2 fruit fly cellular contexts compared by ENCODE assay signal in the genomic region with DNA sequence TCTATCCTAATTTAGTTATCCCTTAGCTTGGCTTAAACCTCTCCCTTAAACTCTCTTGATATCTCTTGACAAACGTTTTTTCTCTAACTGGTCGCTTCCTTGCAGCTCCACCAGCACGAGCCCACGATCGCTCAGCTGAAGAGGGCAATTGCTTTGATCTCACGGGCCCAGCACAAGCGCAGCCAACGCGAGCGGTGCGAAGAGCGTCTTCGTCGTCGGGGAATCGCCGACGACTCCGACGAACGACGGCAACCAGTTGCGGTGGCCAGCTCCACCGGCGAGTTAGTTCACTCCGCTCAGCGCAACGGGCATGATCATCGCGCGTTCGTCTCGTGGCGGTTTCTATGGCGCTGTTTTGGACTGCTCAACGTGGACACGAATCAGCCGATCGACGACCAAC.
TF ChIP-seq lines count a peak whose summit lies in the region.

No protein-coding gene starts in this region.

TF ChIP-seq in whole organism, embryonic, 481 proteins besides CTCF, POLR2A, EP300 and RAD21 (continued from another document and continues in another):
- TF ChIP-seq vvl (GFP tag; IDR thresholded peaks at IDR 0.05; lab: Robert Waterston, UW) (0 out of 2 replicates have a peak, but pooled peaks have one; percentile 31), CG6175 (GFP tag; IDR thresholded peaks at IDR 0.05; lab: Robert Waterston, UW) (0 out of 3 replicates have a peak, but pooled peaks have one; percentile 18), abd-A (tag; optimal IDR thresholded peaks at IDR 0.05; lab: Kevin White, UChicago) (no peak), CG13287 (GFP tag; IDR thresholded peaks at IDR 0.05; lab: Robert Waterston, UW; ENCODE audit: partially characterized antibody) (peak; percentile 59), chinmo (GFP tag; IDR thresholded peaks at IDR 0.05; lab: Robert Waterston, UW; ENCODE audit: partially characterized antibody) (peak; percentile 93; the same call in 3 of the 4 replicates), Fer1 (GFP tag; optimal IDR thresholded peaks at IDR 0.05; lab: Kevin White, UChicago) (peak; percentile 42), Nf-YB (GFP tag; optimal IDR thresholded peaks at IDR 0.05; lab: Kevin White, UChicago) (no peak), Rfx (GFP tag; IDR thresholded peaks at IDR 0.05; lab: Robert Waterston, UW) (peak; percentile 41; the same call in 1 of the 2 replicates), hkb (optimal IDR thresholded peaks at IDR 0.05; lab: Kevin White, UChicago) (no peak), hkb (GFP tag; IDR thresholded peaks at IDR 0.05; lab: Robert Waterston, UW) (peak; percentile 37; the same call in 1 of the 2 replicates), CG14014 (GFP tag; IDR thresholded peaks at IDR 0.05; lab: Robert Waterston, UW) (no peak; the same call in 1 of the 2 replicates), Bgb (GFP tag; IDR thresholded peaks at IDR 0.05; lab: Robert Waterston, UW; ENCODE audit: partially characterized antibody) (peak; percentile 47; the same call in 1 of the 2 replicates), HmgZ (tag; optimal IDR thresholded peaks at IDR 0.05; lab: Kevin White, UChicago) (peak; percentile 36), Med (GFP tag; lab: Kevin White, UChicago) (peak; percentile 90), BtbVII (GFP tag; optimal IDR thresholded peaks at IDR 0.05; lab: Kevin White, UChicago) (peak; percentile 1), slou (GFP tag; optimal IDR thresholded peaks at IDR 0.05; lab: Kevin White, UChicago) (no peak), tna (GFP tag; IDR thresholded peaks at IDR 0.05; lab: Robert Waterston, UW; ENCODE audit: partially characterized antibody) (0 out of 2 replicates have a peak, but pooled peaks have one; percentile 12), HLH3B (GFP tag; IDR thresholded peaks at IDR 0.05; lab: Robert Waterston, UW) (peak; percentile 38; the same call in 1 of the 2 replicates), H15 (GFP tag; IDR thresholded peaks at IDR 0.05; lab: Robert Waterston, UW) (no peak), ci (GFP tag; IDR thresholded peaks at IDR 0.05; lab: Robert Waterston, UW) (peak; percentile 66; the same call in 2 of the 3 replicates), CG9932 (GFP tag; IDR thresholded peaks at IDR 0.05; lab: Robert Waterston, UW) (peak; percentile 39; the same call in 1 of the 2 replicates), bsh (GFP tag; optimal IDR thresholded peaks at IDR 0.05; lab: Kevin White, UChicago) (peak in 1 of 2 experiments; percentile 38), CG17328 (GFP tag; IDR thresholded peaks at IDR 0.05; lab: Robert Waterston, UW) (peak; percentile 42; the same call in 1 of the 2 replicates), CG14441 (GFP tag; IDR thresholded peaks at IDR 0.05; lab: Robert Waterston, UW) (0 out of 2 replicates have a peak, but pooled peaks have one; percentile 19), CG3995 (GFP tag; optimal IDR thresholded peaks at IDR 0.05; lab: Kevin White, UChicago) (no peak), sob (GFP tag; IDR thresholded peaks at IDR 0.05; lab: Robert Waterston, UW) (peak; percentile 21; the same call in 1 of the 2 replicates), Drgx (GFP tag; IDR thresholded peaks at IDR 0.05; lab: Robert Waterston, UW) (peak; percentile 42; the same call in 1 of the 2 replicates), so (GFP tag; IDR thresholded peaks at IDR 0.05; lab: Robert Waterston, UW) (peak; percentile 24; the same call in 1 of the 3 replicates), Jarid2 (GFP tag; optimal IDR thresholded peaks at IDR 0.05; lab: Kevin White, UChicago) (peak; percentile 93), CG32532 (GFP tag; IDR thresholded peaks at IDR 0.05; lab: Robert Waterston, UW) (peak; percentile 52; the same call in 1 of the 2 replicates), CG8290 (GFP tag; optimal IDR thresholded peaks at IDR 0.05; lab: Kevin White, UChicago) (no peak), CG8290 (tag; optimal IDR thresholded peaks at IDR 0.05; lab: Kevin White, UChicago) (peak in 1 of 2 experiments; percentile 64), fd102C (GFP tag; optimal IDR thresholded peaks at IDR 0.05; lab: Kevin White, UChicago) (no peak), bbx (GFP tag; IDR thresholded peaks at IDR 0.05; lab: Robert Waterston, UW; ENCODE audit: partially characterized antibody) (peak; percentile 47; the same call in 1 of the 2 replicates), sens (GFP tag; lab: Kevin White, UChicago) (peak; percentile 68), CG14050 (GFP tag; IDR thresholded peaks at IDR 0.05; lab: Robert Waterston, UW) (no peak), h (optimal IDR thresholded peaks at IDR 0.05; lab: Kevin White, UChicago) (no peak), CG34224 (GFP tag; IDR thresholded peaks at IDR 0.05; lab: Robert Waterston, UW; ENCODE audit: partially characterized antibody) (peak; percentile 49; the same call in 2 of the 3 replicates), BEAF-32 (GFP tag; optimal IDR thresholded peaks at IDR 0.05; lab: Kevin White, UChicago) (peak; percentile 4), Ets65A (GFP tag; lab: Kevin White, UChicago) (peak; percentile 26), Nf-YC (tag; optimal IDR thresholded peaks at IDR 0.05; lab: Kevin White, UChicago) (peak; percentile 30), caup (GFP tag; optimal IDR thresholded peaks at IDR 0.05; lab: Kevin White, UChicago; ENCODE audit: severe bottlenecking) (peak; percentile 10), sug (tag; optimal IDR thresholded peaks at IDR 0.05; lab: Kevin White, UChicago) (peak; percentile 43), Atf6 (GFP tag; IDR thresholded peaks at IDR 0.05; lab: Robert Waterston, UW) (peak; percentile 29; the same call in 1 of the 2 replicates), Dbx (GFP tag; IDR thresholded peaks at IDR 0.05; lab: Robert Waterston, UW) (0 out of 3 replicates have a peak, but pooled peaks have one; percentile 37), row (GFP tag; IDR thresholded peaks at IDR 0.05; lab: Robert Waterston, UW) (peak; percentile 15; the same call in 1 of the 3 replicates), zen2 (GFP tag; IDR thresholded peaks at IDR 0.05; lab: Robert Waterston, UW; ENCODE audit: partially characterized antibody) (no peak), pb (GFP tag; optimal IDR thresholded peaks at IDR 0.05; lab: Kevin White, UChicago) (peak; percentile 31), gsb (GFP tag; IDR thresholded peaks at IDR 0.05; lab: Robert Waterston, UW) (peak; percentile 44; the same call in 1 of the 2 replicates), trh (GFP tag; optimal IDR thresholded peaks at IDR 0.05; lab: Kevin White, UChicago) (no peak), Adf1 (GFP tag; IDR thresholded peaks at IDR 0.05; lab: Robert Waterston, UW) (peak; percentile 32; the same call in 1 of the 2 replicates), Trl (optimal IDR thresholded peaks at IDR 0.05; lab: Kevin White, UChicago) (peak; percentile 21 to 65), Trl (GFP tag; optimal IDR thresholded peaks at IDR 0.05; lab: Kevin White, UChicago) (peak; percentile 26), amos (GFP tag; IDR thresholded peaks at IDR 0.05; lab: Robert Waterston, UW; ENCODE audit: partially characterized antibody) (peak; percentile 35; the same call in 1 of the 2 replicates), CG12769 (tag; optimal IDR thresholded peaks at IDR 0.05; lab: Kevin White, UChicago) (peak; percentile 40), Hr78 (GFP tag; optimal IDR thresholded peaks at IDR 0.05; lab: Kevin White, UChicago) (no peak)

TF ChIP-seq in whole organism, prepupa, 60 proteins besides CTCF, POLR2A, EP300 and RAD21 (continued from another document):
- TF ChIP-seq dsx (GFP tag; optimal IDR thresholded peaks at IDR 0.05; lab: Kevin White, UChicago; ENCODE audit: poor library complexity, severe bottlenecking), result peak; percentile 18
